Fruit fly (Drosophila melanogaster) S2 (cell line): ENCODE data around the gene Pex1.

ENCODE experiments used
- CG8478 ChIP-seq: fragments of >200 bp; optimal IDR thresholded peaks from 2 replicates; lab custom pipeline; 2018
- CTCF ChIP-seq, 2 experiments: fragments of >200 bp; optimal IDR thresholded peaks; 2 replicates each; lab custom pipeline; 2018

dm6 chr3L:14114084-14114483 is 42.4 kb downstream of the Pex1 start:
- no peak for TF ChIP-seq CTCF (optimal IDR thresholded peaks at IDR 0.05; lab: Kevin White, UChicago)
- TF ChIP-seq CG8478 (lab: Kevin White, UChicago) = no peak
